Worm (Caenorhabditis elegans) whole organism, L1 larva: ENCODE data around the gene K11E4.6.

ENCODE experiments used
- C16A3.4 ChIP-seq: fragments of 150-350 bp; optimal IDR thresholded peaks from 2 replicates; lab custom pipeline; 2014; ENCODE audit warnings: missing biosample characterization, missing genetic modification characterization
- C34B4.2 ChIP-seq: sonication (generic microtip); optimal IDR thresholded peaks from 2 replicates; lab custom pipeline; 2017; ENCODE audit warnings: mild to moderate bottlenecking, missing genetic modification characterization, missing compliant biosample characterization
- F16B12.6 ChIP-seq: fragments of 150-350 bp; optimal IDR thresholded peaks from 2 replicates; lab custom pipeline; 2014; ENCODE audit warnings: missing biosample characterization, missing genetic modification characterization
- aha-1 ChIP-seq: fragments of 150-350 bp; optimal IDR thresholded peaks from 2 replicates; lab custom pipeline; 2014; ENCODE audit warnings: missing biosample characterization, missing genetic modification characterization
- blmp-1 ChIP-seq: fragments of 150-350 bp; optimal IDR thresholded peaks from 2 replicates; lab custom pipeline; 2014; ENCODE audit warnings: missing biosample characterization, missing genetic modification characterization
- ceh-63 ChIP-seq: fragments of 200-800 bp; sonication (Bioruptor generic); optimal IDR thresholded peaks from 2 replicates; lab custom pipeline; 2018; ENCODE audit warnings: mild to moderate bottlenecking, missing genetic modification characterization, missing compliant biosample characterization
- ceh-8 ChIP-seq: fragments of 200-800 bp; sonication (Bioruptor generic); optimal IDR thresholded peaks from 2 replicates; lab custom pipeline; 2018; ENCODE audit warnings: mild to moderate bottlenecking, missing genetic modification characterization, moderate library complexity, missing compliant biosample characterization
- ceh-82 ChIP-seq, 3 experiments: fragments of 150-350 bp in 1 of 3; sonication (generic microtip) in 2 of 3; optimal IDR thresholded peaks; 2 replicates each; lab custom pipeline; 2014 to 2017; ENCODE audit warnings: missing biosample characterization in 3 of 3, missing genetic modification characterization in 3 of 3
- ceh-88 ChIP-seq: fragments of 200-800 bp; sonication (Bioruptor generic); IDR thresholded peaks from 2 replicates; pipeline ENCODE4 v1.3.6; 2022; ENCODE audit warnings: missing genetic modification characterization, missing compliant biosample characterization
- dpl-1 ChIP-seq, 3 experiments: fragments of 150-350 bp in 2 of 3; sonication (generic microtip) in 1 of 3; optimal IDR thresholded peaks; 2 replicates each; lab custom pipeline; 2014 to 2017; ENCODE audit warnings: missing biosample characterization in 3 of 3, missing genetic modification characterization in 3 of 3, missing genetic modification reagents in 3 of 3
- dsc-1 ChIP-seq: sonication (generic microtip); optimal IDR thresholded peaks from 2 replicates; lab custom pipeline; 2016; ENCODE audit warnings: mild to moderate bottlenecking, missing genetic modification characterization, missing compliant biosample characterization
- efl-3 ChIP-seq: fragments of 200-800 bp; sonication (Bioruptor generic); optimal IDR thresholded peaks from 2 replicates; lab custom pipeline; 2018; ENCODE audit warnings: mild to moderate bottlenecking, missing genetic modification characterization, missing compliant biosample characterization
- elt-2 ChIP-seq: sonication (generic microtip); optimal IDR thresholded peaks from 2 replicates; lab custom pipeline; 2016; ENCODE audit warnings: missing genetic modification characterization, mild to moderate bottlenecking, inconsistent platforms, missing compliant biosample characterization, missing genetic modification reagents
- ets-5 ChIP-seq: fragments of 200-800 bp; sonication (Bioruptor generic); IDR thresholded peaks from 2 replicates; pipeline ENCODE4 v1.3.6; 2022; ENCODE audit warnings: missing genetic modification characterization, missing compliant biosample characterization
- fkh-4 ChIP-seq: sonication (generic microtip); optimal IDR thresholded peaks from 2 replicates; lab custom pipeline; 2016; ENCODE audit warnings: missing compliant biosample characterization, missing genetic modification characterization, borderline replicate concordance
- fos-1 ChIP-seq: fragments of 150-350 bp; optimal IDR thresholded peaks from 2 replicates; lab custom pipeline; 2014; ENCODE audit warnings: missing biosample characterization, missing genetic modification characterization
- hlh-4 ChIP-seq: sonication (generic microtip); optimal IDR thresholded peaks from 2 replicates; lab custom pipeline; 2016; ENCODE audit warnings: mild to moderate bottlenecking, missing genetic modification characterization, missing compliant biosample characterization
- hpl-2 ChIP-seq: fragments of 150-350 bp; optimal IDR thresholded peaks from 2 replicates; lab custom pipeline; 2014; ENCODE audit warnings: missing biosample characterization, missing genetic modification reagents, missing genetic modification characterization
- jun-1 ChIP-seq: fragments of 150-350 bp; optimal IDR thresholded peaks from 2 replicates; lab custom pipeline; 2014; ENCODE audit warnings: missing biosample characterization, missing genetic modification reagents, missing genetic modification characterization
- lin-13 ChIP-seq: fragments of 150-350 bp; optimal IDR thresholded peaks from 2 replicates; lab custom pipeline; 2014; ENCODE audit warnings: missing biosample characterization, missing genetic modification reagents, missing genetic modification characterization
- lin-15B ChIP-seq: fragments of 150-350 bp; sonication (generic microtip); optimal IDR thresholded peaks from 3 replicates; lab custom pipeline; 2014; ENCODE audit warnings: missing biosample characterization, missing genetic modification characterization
- lin-35 ChIP-seq, 2 experiments: fragments of 150-350 bp; optimal IDR thresholded peaks; 2 replicates each; lab custom pipeline; 2014; ENCODE audit warnings: missing biosample characterization in 2 of 2, missing genetic modification characterization in 2 of 2, missing genetic modification reagents in 2 of 2
- lsy-2 ChIP-seq, 2 experiments: fragments of 150-350 bp; optimal IDR thresholded peaks; 2 replicates each; lab custom pipeline; 2014; ENCODE audit warnings: missing biosample characterization in 2 of 2, missing genetic modification characterization in 2 of 2
- mdl-1 ChIP-seq, 2 experiments: fragments of 150-350 bp; optimal IDR thresholded peaks; 2 replicates each; lab custom pipeline; 2014 to 2017; ENCODE audit warnings: missing biosample characterization in 2 of 2, missing genetic modification characterization in 2 of 2, inconsistent platforms in 1 of 2
- mef-2 ChIP-seq: fragments of 150-350 bp; optimal IDR thresholded peaks from 2 replicates; lab custom pipeline; 2014; ENCODE audit warnings: missing biosample characterization, missing genetic modification characterization
- mep-1 ChIP-seq: fragments of 150-350 bp; optimal IDR thresholded peaks from 2 replicates; lab custom pipeline; 2014; ENCODE audit warnings: missing biosample characterization, missing genetic modification characterization
- nhr-11 ChIP-seq: fragments of 150-350 bp; optimal IDR thresholded peaks from 2 replicates; lab custom pipeline; 2014; ENCODE audit warnings: missing biosample characterization, missing genetic modification characterization
- nhr-12 ChIP-seq: sonication (generic microtip); optimal IDR thresholded peaks from 2 replicates; lab custom pipeline; 2017; ENCODE audit warnings: missing biosample characterization, missing genetic modification characterization
- nhr-19 ChIP-seq: fragments of 200-800 bp; sonication (Bioruptor generic); conservative IDR thresholded peaks from 2 replicates; pipeline ENCODE4 v1.3.6; 2022; ENCODE audit warnings: missing genetic modification characterization, missing compliant biosample characterization
- nhr-20 ChIP-seq: sonication (generic microtip); optimal IDR thresholded peaks from 2 replicates; lab custom pipeline; 2016; ENCODE audit warnings: mild to moderate bottlenecking, missing genetic modification characterization, missing compliant biosample characterization
- nhr-237 ChIP-seq: fragments of 150-350 bp; optimal IDR thresholded peaks from 2 replicates; lab custom pipeline; 2014; ENCODE audit warnings: missing biosample characterization, missing genetic modification characterization
- nhr-47 ChIP-seq: sonication (generic microtip); optimal IDR thresholded peaks from 2 replicates; lab custom pipeline; 2016; ENCODE audit warnings: mild to moderate bottlenecking, missing genetic modification characterization, moderate library complexity, missing compliant biosample characterization
- nhr-71 ChIP-seq: sonication (generic microtip); optimal IDR thresholded peaks from 2 replicates; lab custom pipeline; 2016; ENCODE audit warnings: mild to moderate bottlenecking, missing genetic modification characterization, moderate library complexity, missing compliant biosample characterization
- nhr-76 ChIP-seq: sonication (generic microtip); optimal IDR thresholded peaks from 2 replicates; lab custom pipeline; 2017; ENCODE audit warnings: missing biosample characterization, missing genetic modification characterization
- nhr-90 ChIP-seq: sonication (generic microtip); optimal IDR thresholded peaks from 2 replicates; lab custom pipeline; 2016; ENCODE audit warnings: mild to moderate bottlenecking, missing genetic modification characterization, missing compliant biosample characterization; ENCODE audit not compliant: poor library complexity
- pag-3 ChIP-seq: sonication (generic microtip); optimal IDR thresholded peaks from 2 replicates; lab custom pipeline; 2017; ENCODE audit warnings: missing genetic modification characterization, mild to moderate bottlenecking, missing compliant biosample characterization, antibody characterized with exemption, borderline replicate concordance; ENCODE audit not compliant: insufficient read depth
- pax-3 ChIP-seq: fragments of 200-800 bp; sonication (Bioruptor generic); optimal IDR thresholded peaks from 2 replicates; lab custom pipeline; 2018; ENCODE audit warnings: mild to moderate bottlenecking, missing genetic modification characterization, moderate library complexity, missing compliant biosample characterization
- rnt-1 ChIP-seq: sonication (generic microtip); optimal IDR thresholded peaks from 2 replicates; lab custom pipeline; 2016; ENCODE audit warnings: mild to moderate bottlenecking, missing genetic modification characterization, moderate library complexity, missing compliant biosample characterization
- skn-1 ChIP-seq: fragments of 150-350 bp; optimal IDR thresholded peaks from 2 replicates; lab custom pipeline; 2014; ENCODE audit warnings: missing biosample characterization, missing genetic modification characterization
- snpc-4 ChIP-seq: fragments of 150-350 bp; optimal IDR thresholded peaks from 2 replicates; lab custom pipeline; 2014; ENCODE audit warnings: missing biosample characterization, missing genetic modification characterization
- snu-23 ChIP-seq: sonication (generic microtip); optimal IDR thresholded peaks from 2 replicates; lab custom pipeline; 2016; ENCODE audit warnings: missing genetic modification characterization, missing compliant biosample characterization
- sox-4 ChIP-seq: sonication (generic microtip); optimal IDR thresholded peaks from 2 replicates; lab custom pipeline; 2016; ENCODE audit warnings: missing genetic modification characterization, missing compliant biosample characterization
- sup-37 ChIP-seq: fragments of 200-800 bp; sonication (Bioruptor generic); optimal IDR thresholded peaks from 2 replicates; lab custom pipeline; 2018; ENCODE audit warnings: mild to moderate bottlenecking, missing genetic modification characterization, missing compliant biosample characterization
- swsn-7 ChIP-seq: sonication (generic microtip); optimal IDR thresholded peaks from 2 replicates; lab custom pipeline; 2016; ENCODE audit warnings: missing genetic modification characterization, missing compliant biosample characterization
- tbx-2 ChIP-seq: sonication (generic microtip); optimal IDR thresholded peaks from 2 replicates; lab custom pipeline; 2016; ENCODE audit warnings: missing genetic modification characterization, missing compliant biosample characterization
- unc-130 ChIP-seq: fragments of 150-350 bp; optimal IDR thresholded peaks from 2 replicates; lab custom pipeline; 2017; ENCODE audit warnings: missing biosample characterization, missing genetic modification characterization, inconsistent platforms
- unc-30 ChIP-seq: sonication (generic microtip); optimal IDR thresholded peaks from 2 replicates; lab custom pipeline; 2017; ENCODE audit warnings: missing biosample characterization, missing genetic modification characterization
- unc-86 ChIP-seq: sonication (generic microtip); optimal IDR thresholded peaks from 2 replicates; lab custom pipeline; 2016; ENCODE audit warnings: missing genetic modification characterization, missing compliant biosample characterization
- vab-15 ChIP-seq: sonication (generic microtip); optimal IDR thresholded peaks from 2 replicates; lab custom pipeline; 2017; ENCODE audit warnings: missing genotype, mild to moderate bottlenecking, missing genetic modification characterization, missing compliant biosample characterization
- xbp-1 ChIP-seq: sonication (generic microtip); optimal IDR thresholded peaks from 2 replicates; lab custom pipeline; 2016; ENCODE audit warnings: missing genetic modification characterization, missing compliant biosample characterization
- zag-1 ChIP-seq: fragments of 150-350 bp; optimal IDR thresholded peaks from 2 replicates; lab custom pipeline; 2014; ENCODE audit warnings: missing biosample characterization, missing genetic modification characterization
- ztf-11 ChIP-seq, 2 experiments: sonication (generic microtip); optimal IDR thresholded peaks; 2 replicates each; lab custom pipeline; 2016 to 2017; ENCODE audit warnings: missing genetic modification characterization in 2 of 2, missing biosample characterization in 1 of 2, missing compliant biosample characterization in 1 of 2
- ztf-4 ChIP-seq: fragments of 150-350 bp; optimal IDR thresholded peaks from 2 replicates; lab custom pipeline; 2014; ENCODE audit warnings: missing biosample characterization, missing genetic modification characterization

The K11E4.6 gene

DNA sequence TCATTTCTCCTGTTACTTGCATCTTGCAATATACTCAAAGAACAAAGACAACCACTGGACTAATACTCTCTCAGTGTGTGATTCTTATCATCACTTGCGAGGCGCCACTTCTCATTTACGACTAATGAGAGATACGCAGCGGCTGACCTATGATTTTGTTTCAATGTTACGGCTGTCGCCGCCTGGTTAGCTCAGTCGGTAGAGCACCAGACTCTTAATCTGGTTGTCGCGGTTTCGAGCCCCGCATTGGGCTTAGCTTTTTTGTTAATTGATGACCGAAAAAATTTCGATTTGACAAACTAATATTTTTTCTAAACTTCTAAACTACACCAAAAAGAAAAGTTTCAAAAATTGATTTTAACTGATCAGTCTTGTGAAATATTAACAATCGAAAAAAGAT, 8.2 kb upstream of the K11E4.6 start:
- TF ChIP-seq ceh-82 (tag; optimal IDR thresholded peaks at IDR 0.05; lab: Kevin White, UChicago) (no peak), ztf-11 (tag; optimal IDR thresholded peaks at IDR 0.05; lab: Kevin White, UChicago) (no peak), pag-3 (no peak), C16A3.4 (tag; lab: Kevin White, UChicago) (peak; percentile 36), pax-3 (no peak), nhr-90 (tag; lab: Kevin White, UChicago) (peak; percentile 51), ceh-88 (GFP tag; lab: Robert Waterston, UW) (no peak; the same call in 1 of the 2 replicates), rnt-1 (tag; lab: Kevin White, UChicago) (peak; percentile 67), elt-2 (tag; lab: Kevin White, UChicago) (peak; percentile 32), unc-86 (tag; lab: Kevin White, UChicago) (no peak), snu-23 (GFP tag; lab: Kevin White, UChicago) (peak; percentile 65), fos-1 (no peak), dpl-1 (GFP tag; optimal IDR thresholded peaks at IDR 0.05; lab: Kevin White, UChicago) (no peak), F16B12.6 (no peak), unc-130 (peak; percentile 35), dsc-1 (tag; lab: Kevin White, UChicago) (peak; percentile 53), nhr-71 (tag; lab: Kevin White, UChicago) (peak; percentile 71), lin-15B (tag; lab: Kevin White, UChicago) (no peak), nhr-11 (tag; lab: Kevin White, UChicago) (no peak), nhr-19 (peak; percentile 68), mef-2 (tag; lab: Kevin White, UChicago) (no peak), lin-35 (GFP tag; optimal IDR thresholded peaks at IDR 0.05; lab: Kevin White, UChicago) (peak in 1 of 2 experiments; percentile 50), hlh-4 (tag; lab: Kevin White, UChicago) (no peak), sox-4 (tag; lab: Kevin White, UChicago) (no peak), skn-1 (tag; lab: Kevin White, UChicago) (peak; percentile 28), ceh-8 (GFP tag; lab: Kevin White, UChicago) (no peak), ets-5 (no peak), C34B4.2 (no peak), xbp-1 (peak; percentile 16), lin-13 (no peak), efl-3 (no peak), nhr-12 (tag; lab: Kevin White, UChicago) (no peak), ceh-63 (GFP tag; lab: Kevin White, UChicago) (no peak), swsn-7 (tag; lab: Kevin White, UChicago) (peak; percentile 36), fkh-4 (tag; lab: Kevin White, UChicago) (no peak), jun-1 (no peak), ztf-4 (tag; lab: Kevin White, UChicago) (no peak), nhr-20 (peak; percentile 67), aha-1 (no peak), mep-1 (tag; lab: Kevin White, UChicago) (no peak), nhr-47 (tag; lab: Kevin White, UChicago) (peak; percentile 46), nhr-76 (tag; lab: Kevin White, UChicago) (no peak), mdl-1 (tag; optimal IDR thresholded peaks at IDR 0.05; lab: Kevin White, UChicago) (peak in 1 of 2 experiments; percentile 41), lsy-2 (tag; optimal IDR thresholded peaks at IDR 0.05; lab: Kevin White, UChicago) (no peak), sup-37 (GFP tag; lab: Kevin White, UChicago) (no peak), tbx-2 (tag; lab: Kevin White, UChicago) (peak; percentile 29), vab-15 (no peak), nhr-237 (tag; lab: Kevin White, UChicago) (no peak), zag-1 (no peak), hpl-2 (GFP tag; lab: Kevin White, UChicago) (no peak), unc-30 (no peak), blmp-1 (tag; lab: Kevin White, UChicago) (peak; percentile 24), snpc-4 (tag; lab: Kevin White, UChicago) (peak; percentile 14)
- TF ChIP-seq, all 84 proteins: peak for 19
